Worm (Caenorhabditis elegans): ENCODE results near the gene ZC8.6.

ZC8.6 gene

ce11 chrX:5024300-5024699 is 26.9 kb upstream of the ZC8.6 start, which contains the start of gene ZC449.1:
Gene ZC449.1, plus strand, starts transcription at chrX:5024420.
- TF ChIP-seq die-1 (tag; optimal IDR thresholded peaks at IDR 0.05): no peak
- no peak for TF ChIP-seq snpc-1.3 (tag; optimal IDR thresholded peaks at IDR 0.05; ENCODE audit: insufficient read depth)
- no peak for TF ChIP-seq F23B12.7 (tag; optimal IDR thresholded peaks at IDR 0.05; ENCODE audit: insufficient read depth)
- no peak for TF ChIP-seq xnd-1 (tag; optimal IDR thresholded peaks at IDR 0.05)
- TF ChIP-seq him-1 (tag; optimal IDR thresholded peaks at IDR 0.05): no peak
- no peak for TF ChIP-seq ztf-3 (GFP tag; optimal IDR thresholded peaks at IDR 0.05)

ce11 chrX:5022682-5023081 is 25.3 kb upstream of the ZC8.6 start:
- TF ChIP-seq ceh-100 (GFP tag; IDR thresholded peaks at IDR 0.05) (peak; percentile 37; the same call in 1 of the 2 replicates), nhr-27 (tag; optimal IDR thresholded peaks at IDR 0.05) (no peak), tlf-1 (GFP tag; optimal IDR thresholded peaks at IDR 0.05) (no peak), cebp-2 (GFP tag; IDR thresholded peaks at IDR 0.05) (0 out of 2 replicates have a peak, but pooled peaks have one; percentile 18), ceh-40 (GFP tag; IDR thresholded peaks at IDR 0.05) (peak; percentile 55; the same call in 1 of the 2 replicates), nhr-120 (GFP tag; IDR thresholded peaks at IDR 0.05) (no peak), nhr-90 (tag; optimal IDR thresholded peaks at IDR 0.05) (peak; percentile 83), ztf-6 (GFP tag; IDR thresholded peaks at IDR 0.05) (no peak), egl-18 (GFP tag; IDR thresholded peaks at IDR 0.05) (no peak), ama-1 (optimal IDR thresholded peaks at IDR 0.05) (no peak), ama-1 (GFP tag; optimal IDR thresholded peaks at IDR 0.05) (peak in 1 of 2 experiments; percentile 52), nfya-1 (tag; optimal IDR thresholded peaks at IDR 0.05; ENCODE audit: borderline replicate concordance, insufficient read depth) (no peak), egrh-3 (GFP tag; IDR thresholded peaks at IDR 0.05) (peak; percentile 34; the same call in 1 of the 2 replicates), lag-1 (GFP tag; IDR thresholded peaks at IDR 0.05) (no peak), ztf-26 (tag; optimal IDR thresholded peaks at IDR 0.05) (peak; percentile 28), dpl-1 (GFP tag; optimal IDR thresholded peaks at IDR 0.05) (no peak), ztf-22 (GFP tag; optimal IDR thresholded peaks at IDR 0.05) (no peak), lin-40 (tag; optimal IDR thresholded peaks at IDR 0.05) (peak; percentile 64), attf-5 (GFP tag; optimal IDR thresholded peaks at IDR 0.05) (peak; percentile 56), F23B12.7 (tag; optimal IDR thresholded peaks at IDR 0.05; ENCODE audit: insufficient read depth) (peak; percentile 87), attf-6 (GFP tag; IDR thresholded peaks at IDR 0.05) (0 out of 2 replicates have a peak, but pooled peaks have one; percentile 46), ccch-3 (GFP tag; optimal IDR thresholded peaks at IDR 0.05) (no peak), lin-54 (GFP tag; optimal IDR thresholded peaks at IDR 0.05) (peak; percentile 22), hmg-20 (GFP tag; IDR thresholded peaks at IDR 0.05) (peak; percentile 77), Y79H2A.3 (GFP tag; conservative IDR thresholded peaks at IDR 0.05) (no peak), die-1 (tag; optimal IDR thresholded peaks at IDR 0.05) (peak; percentile 84), hlh-12 (tag; optimal IDR thresholded peaks at IDR 0.05) (no peak), athp-1 (tag; optimal IDR thresholded peaks at IDR 0.05) (no peak), bed-2 (GFP tag; IDR thresholded peaks at IDR 0.05) (no peak), lsy-27 (tag; optimal IDR thresholded peaks at IDR 0.05; ENCODE audit: borderline replicate concordance, insufficient read depth) (no peak), ztf-18 (tag; optimal IDR thresholded peaks at IDR 0.05) (peak; percentile 53), Y53G8AR.9 (GFP tag; conservative IDR thresholded peaks at IDR 0.05) (no peak; the same call in 1 of the 2 replicates), F55B11.4 (tag; optimal IDR thresholded peaks at IDR 0.05; ENCODE audit: borderline replicate concordance, insufficient read depth) (no peak), hrde-1 (tag; optimal IDR thresholded peaks at IDR 0.05; ENCODE audit: borderline replicate concordance) (peak; percentile 1), C06A6.2 (GFP tag; conservative IDR thresholded peaks at IDR 0.05) (no peak), let-526 (GFP tag; IDR thresholded peaks at IDR 0.05) (no peak), Y56A3A.18 (GFP tag; IDR thresholded peaks at IDR 0.05) (peak; percentile 20; the same call in 1 of the 2 replicates), somi-1 (GFP tag; optimal IDR thresholded peaks at IDR 0.05) (peak; percentile 7), rec-8 (tag; optimal IDR thresholded peaks at IDR 0.05) (peak; percentile 41 to 67), madf-3 (GFP tag; IDR thresholded peaks at IDR 0.05) (no peak), snpc-4 (GFP tag; optimal IDR thresholded peaks at IDR 0.05) (peak; percentile 76), snpc-4 (tag; optimal IDR thresholded peaks at IDR 0.05) (peak in 1 of 4 experiments; percentile 71)

Measured in whole organism, young adult.